Worm (Caenorhabditis elegans) whole organism, L1 larva: ENCODE measurements around the gene natc-2.

Experiments used
- C34B4.2 ChIP-seq: sonication (generic microtip); optimal IDR thresholded peaks from 2 replicates; lab custom pipeline; 2017; ENCODE audit warnings: mild to moderate bottlenecking, missing genetic modification characterization, missing compliant biosample characterization
- aly-2 ChIP-seq: fragments of 150-350 bp; optimal IDR thresholded peaks from 2 replicates; lab custom pipeline; 2014; ENCODE audit warnings: missing biosample characterization, missing genetic modification characterization
- blmp-1 ChIP-seq: fragments of 150-350 bp; optimal IDR thresholded peaks from 2 replicates; lab custom pipeline; 2014; ENCODE audit warnings: missing biosample characterization, missing genetic modification characterization
- ceh-82 ChIP-seq, 3 experiments: fragments of 150-350 bp in 1 of 3; sonication (generic microtip) in 2 of 3; optimal IDR thresholded peaks; 2 replicates each; lab custom pipeline; 2014 to 2017; ENCODE audit warnings: missing biosample characterization in 3 of 3, missing genetic modification characterization in 3 of 3
- egl-27 ChIP-seq, 2 experiments: fragments of 150-350 bp in 1 of 2; sonication (generic microtip); optimal IDR thresholded peaks; 3 replicates each; lab custom pipeline; 2017 to 2018; ENCODE audit warnings: missing biosample characterization in 2 of 2, missing genetic modification characterization in 2 of 2, missing genetic modification reagents in 2 of 2
- elt-3 ChIP-seq, 6 experiments: fragments of 150-350 bp in 1 of 6; sonication (generic microtip); optimal IDR thresholded peaks; 2 replicates each; lab custom pipeline; 2017 to 2018; ENCODE audit warnings: missing biosample characterization in 6 of 6, missing genetic modification characterization in 6 of 6, inconsistent platforms in 1 of 6
- lsy-2 ChIP-seq, 2 experiments: fragments of 150-350 bp; optimal IDR thresholded peaks; 2 replicates each; lab custom pipeline; 2014; ENCODE audit warnings: missing biosample characterization in 2 of 2, missing genetic modification characterization in 2 of 2
- nhr-28 ChIP-seq: fragments of 150-350 bp; optimal IDR thresholded peaks from 2 replicates; lab custom pipeline; 2014; ENCODE audit warnings: missing biosample characterization, missing genetic modification characterization
- nhr-77 ChIP-seq: fragments of 150-350 bp; optimal IDR thresholded peaks from 2 replicates; lab custom pipeline; 2014; ENCODE audit warnings: missing biosample characterization, missing genetic modification characterization
- rnt-1 ChIP-seq: sonication (generic microtip); optimal IDR thresholded peaks from 2 replicates; lab custom pipeline; 2016; ENCODE audit warnings: mild to moderate bottlenecking, missing genetic modification characterization, moderate library complexity, missing compliant biosample characterization

ce11 chrV:5273770-5274169, at the start of gene natc-2:
- TF ChIP-seq C34B4.2 (tag; lab: Kevin White, UChicago) (no peak), ceh-82 (tag; optimal IDR thresholded peaks at IDR 0.05; lab: Kevin White, UChicago) (no peak), elt-3 (tag; optimal IDR thresholded peaks at IDR 0.05; lab: Kevin White, UChicago) (no peak), rnt-1 (tag; lab: Kevin White, UChicago) (no peak), aly-2 (tag; lab: Kevin White, UChicago) (no peak), nhr-28 (tag; lab: Kevin White, UChicago) (no peak), blmp-1 (no peak), lsy-2 (tag; optimal IDR thresholded peaks at IDR 0.05; lab: Kevin White, UChicago) (no peak), nhr-77 (tag; lab: Kevin White, UChicago) (no peak), egl-27 (tag; optimal IDR thresholded peaks at IDR 0.05; lab: Kevin White, UChicago) (no peak)
